Worm (Caenorhabditis elegans) whole organism, mixed stage, embryonic: ENCODE results near the gene rpl-7A.

ENCODE experiments used
- blmp-1 ChIP-seq: fragments of 150-350 bp; optimal IDR thresholded peaks from 2 replicates; lab custom pipeline; 2014; ENCODE audit warnings: missing biosample characterization, missing genetic modification characterization
- elt-3 ChIP-seq: fragments of 150-350 bp; optimal IDR thresholded peaks from 2 replicates; lab custom pipeline; 2014; ENCODE audit warnings: missing biosample characterization, missing genetic modification characterization
- lin-13 ChIP-seq: fragments of 150-350 bp; optimal IDR thresholded peaks from 2 replicates; lab custom pipeline; 2014; ENCODE audit warnings: missing biosample characterization, missing genetic modification characterization
- mab-5 ChIP-seq: fragments of 150-350 bp; optimal IDR thresholded peaks from 2 replicates; lab custom pipeline; 2014; ENCODE audit warnings: missing biosample characterization, missing genetic modification characterization
- nhr-12 ChIP-seq: fragments of 150-350 bp; optimal IDR thresholded peaks from 2 replicates; lab custom pipeline; 2014; ENCODE audit warnings: missing biosample characterization, missing genetic modification characterization
- snpc-4 ChIP-seq: fragments of 150-350 bp; optimal IDR thresholded peaks from 2 replicates; lab custom pipeline; 2014; ENCODE audit warnings: missing biosample characterization, missing genetic modification characterization
- tbx-8 ChIP-seq: fragments of 200-800 bp; sonication (Bioruptor generic); optimal IDR thresholded peaks from 2 replicates; lab custom pipeline; 2018; ENCODE audit warnings: mild to moderate bottlenecking, missing genetic modification characterization, moderate library complexity, missing compliant biosample characterization
- unc-62 ChIP-seq: fragments of 150-350 bp; optimal IDR thresholded peaks from 2 replicates; lab custom pipeline; 2014; ENCODE audit warnings: missing biosample characterization, missing genetic modification reagents, missing genetic modification characterization
- ztf-11 ChIP-seq: fragments of 150-350 bp; optimal IDR thresholded peaks from 2 replicates; lab custom pipeline; 2014; ENCODE audit warnings: missing biosample characterization, missing genetic modification characterization

ce11 chrIV:4399418-4400136 is 9.2 kb upstream of the rpl-7A start:
- TF ChIP-seq mab-5 (tag; lab: Kevin White, UChicago) (no peak), snpc-4 (tag; lab: Kevin White, UChicago) (no peak), tbx-8 (GFP tag; lab: Kevin White, UChicago) (no peak), ztf-11 (tag; lab: Kevin White, UChicago) (no peak), nhr-12 (tag; lab: Kevin White, UChicago) (no peak), unc-62 (GFP tag; lab: Kevin White, UChicago) (no peak), blmp-1 (tag; lab: Kevin White, UChicago) (no peak), elt-3 (tag; lab: Kevin White, UChicago) (no peak), lin-13 (tag; lab: Kevin White, UChicago) (no peak)
